Fruit fly (Drosophila melanogaster): Measurements from ENCODE around the gene CG11122.

The CG11122 gene

DNA sequence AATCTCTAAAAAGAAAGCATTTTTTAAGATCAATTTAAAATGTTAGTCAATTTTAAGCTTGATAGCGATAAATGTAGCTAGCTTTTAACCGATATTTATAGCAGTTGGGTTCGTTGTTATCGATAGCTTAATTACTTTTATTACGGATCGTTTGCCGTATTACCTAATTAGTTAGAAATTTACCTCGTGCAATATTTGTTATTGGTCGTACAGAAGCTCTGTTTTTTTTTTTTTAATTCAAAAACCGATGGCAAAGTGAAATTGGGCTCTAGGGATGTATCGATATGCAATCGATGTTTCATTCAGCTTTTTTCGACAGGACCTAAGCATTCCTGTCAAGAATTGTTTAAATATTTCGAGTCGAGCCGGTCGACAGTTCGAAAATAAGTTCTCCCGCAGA lies 32.3 kb downstream of the CG11122 start, which contains the start of gene CG2061:
CG2061 (plus strand) TSS at position 292 of the 400 bp plus-strand sequence.
- TF ChIP-seq Jra (GFP tag; optimal IDR thresholded peaks at IDR 0.05) (no peak), Myc (optimal IDR thresholded peaks at IDR 0.05) (peak; percentile 10), pan (optimal IDR thresholded peaks at IDR 0.05) (no peak), h (GFP tag; optimal IDR thresholded peaks at IDR 0.05) (no peak)

DNA sequence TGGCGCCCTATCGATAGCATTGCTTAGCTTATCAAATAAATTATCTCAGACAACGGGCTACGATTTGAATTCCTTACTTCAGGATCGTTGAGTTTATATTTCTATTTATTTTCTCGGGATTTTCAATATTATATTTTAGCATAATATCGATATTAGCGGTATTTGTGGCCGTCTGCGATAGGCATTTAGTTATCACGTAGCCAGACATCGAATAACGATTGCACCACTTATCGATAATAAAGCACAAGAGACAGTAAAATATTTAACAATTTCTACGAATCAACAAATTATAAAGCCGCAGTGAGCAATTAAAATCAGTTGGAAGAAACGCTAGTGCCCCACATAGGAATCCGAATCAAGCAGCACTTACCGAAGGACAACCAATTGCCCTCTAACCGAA lies 34.4 kb downstream of the CG11122 start, which contains the start of gene CG2076:
CG2076 (plus strand) TSS at position 50 of the 400 bp plus-strand sequence.
- TF ChIP-seq CG32264 (GFP tag; optimal IDR thresholded peaks at IDR 0.05) (no peak), Abd-B (GFP tag; optimal IDR thresholded peaks at IDR 0.05) (no peak), N (GFP tag; optimal IDR thresholded peaks at IDR 0.05) (no peak), Dfd (GFP tag; optimal IDR thresholded peaks at IDR 0.05) (no peak), sage (GFP tag; optimal IDR thresholded peaks at IDR 0.05) (no peak), Myc (optimal IDR thresholded peaks at IDR 0.05) (no peak), tai (GFP tag; optimal IDR thresholded peaks at IDR 0.05) (no peak), lola (GFP tag; optimal IDR thresholded peaks at IDR 0.05) (no peak), foxo (GFP tag; optimal IDR thresholded peaks at IDR 0.05) (no peak), jim (GFP tag; optimal IDR thresholded peaks at IDR 0.05) (no peak), ey (GFP tag; optimal IDR thresholded peaks at IDR 0.05) (no peak), Mio (GFP tag; optimal IDR thresholded peaks at IDR 0.05) (no peak), OdsH (GFP tag; optimal IDR thresholded peaks at IDR 0.05) (no peak)

DNA sequence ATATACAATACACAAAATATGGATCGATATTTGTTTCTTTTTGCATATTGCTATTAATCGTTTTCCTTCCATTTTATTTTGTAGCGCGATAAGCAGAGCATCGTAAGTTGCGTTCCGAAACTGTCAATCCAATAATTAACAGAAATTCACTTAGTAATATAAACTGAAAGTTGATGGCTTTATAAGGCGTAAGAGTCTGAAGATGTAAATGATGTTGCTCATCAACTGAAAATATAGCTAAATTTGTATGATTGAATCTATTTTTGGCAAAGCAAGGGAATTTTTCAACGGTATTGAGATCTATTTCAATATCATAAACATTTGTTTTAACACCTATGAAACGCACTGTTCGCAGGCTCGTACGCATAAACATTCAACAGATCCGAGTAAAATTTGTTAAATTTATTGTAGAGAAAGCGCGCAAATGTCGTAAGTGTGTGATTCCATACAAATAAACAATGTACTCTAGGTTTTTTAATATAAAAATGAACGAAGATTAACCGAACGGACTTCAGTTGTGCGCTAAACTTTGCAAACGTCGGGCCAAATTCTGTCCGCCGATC lies 35.7 kb downstream of the CG11122 start, which contains the start of gene Vago:
Vago (plus strand) TSS at position 513 of the 563 bp plus-strand sequence.
- peak; percentile 42 for TF ChIP-seq fru (GFP tag; optimal IDR thresholded peaks at IDR 0.05)
- peak; percentile 22 for TF ChIP-seq br (GFP tag; optimal IDR thresholded peaks at IDR 0.05)
- no peak for TF ChIP-seq psq (GFP tag; optimal IDR thresholded peaks at IDR 0.05)
- no peak for TF ChIP-seq Hr83 (GFP tag; optimal IDR thresholded peaks at IDR 0.05; ENCODE audit: poor library complexity, severe bottlenecking)
- TF ChIP-seq Dif (GFP tag; optimal IDR thresholded peaks at IDR 0.05; ENCODE audit: partially characterized antibody): no peak
- TF ChIP-seq HLH106 (tag; optimal IDR thresholded peaks at IDR 0.05): peak; percentile 55
- TF ChIP-seq Rel (GFP tag; optimal IDR thresholded peaks at IDR 0.05): no peak
- TF ChIP-seq Rel (tag; optimal IDR thresholded peaks at IDR 0.05): peak; percentile 50
- TF ChIP-seq dl (GFP tag; optimal IDR thresholded peaks at IDR 0.05; ENCODE audit: insufficient read depth in 1 of 2, partially characterized antibody in 2 of 2): no peak
- TF ChIP-seq woc (GFP tag; optimal IDR thresholded peaks at IDR 0.05): peak; percentile 3
- peak; percentile 23 for TF ChIP-seq ey (GFP tag; optimal IDR thresholded peaks at IDR 0.05)
- TF ChIP-seq Sp1 (GFP tag; optimal IDR thresholded peaks at IDR 0.05): peak; percentile 34

DNA sequence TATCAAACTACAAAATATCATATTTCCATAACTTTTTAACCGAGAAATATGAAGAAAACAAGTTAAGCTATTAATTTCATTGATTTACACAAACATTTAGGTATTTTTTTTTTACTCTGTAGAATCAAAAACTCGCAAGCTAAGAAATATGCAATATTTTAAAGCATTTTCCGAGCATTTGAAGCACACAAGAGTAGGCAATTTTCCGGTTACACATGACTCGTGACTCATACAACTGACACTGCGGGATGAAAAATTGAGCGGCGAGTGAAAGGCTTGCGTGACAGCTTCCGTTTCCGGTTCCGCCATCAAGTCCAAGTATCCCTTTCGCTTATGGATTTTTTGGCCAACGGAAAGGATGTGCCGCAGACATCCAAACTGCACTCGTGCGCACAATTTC lies 37.1 kb downstream of the CG11122 start:
- TF ChIP-seq CG9705 (GFP tag; optimal IDR thresholded peaks at IDR 0.05) (no peak), ey (GFP tag; optimal IDR thresholded peaks at IDR 0.05) (no peak), N (GFP tag; optimal IDR thresholded peaks at IDR 0.05) (peak; percentile 7), Dfd (GFP tag; optimal IDR thresholded peaks at IDR 0.05) (no peak)

DNA sequence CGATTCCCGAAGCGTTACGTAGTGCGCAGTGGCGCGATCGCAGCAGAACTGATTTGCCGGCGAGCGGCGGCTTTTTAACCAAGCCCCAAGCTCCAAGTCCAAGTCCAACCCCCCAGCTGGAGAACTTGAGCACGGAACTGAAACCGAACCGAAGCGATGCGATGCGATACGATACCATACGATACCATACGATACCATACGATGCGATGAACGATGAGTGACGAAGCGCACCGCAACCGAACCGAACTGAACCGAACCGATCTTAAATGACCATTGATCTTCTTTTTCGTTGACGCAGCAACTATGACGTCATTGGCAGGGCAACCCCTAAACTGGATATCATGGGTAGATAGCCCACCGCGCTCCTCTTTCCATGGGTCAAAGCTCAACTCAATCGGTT lies 38.3 kb downstream of the CG11122 start, which contains the start of gene sev:
sev (minus strand) TSS at position 50 of the 400 bp plus-strand sequence.
- TF ChIP-seq Hnf4 (GFP tag; optimal IDR thresholded peaks at IDR 0.05) (no peak), Sp1 (GFP tag; optimal IDR thresholded peaks at IDR 0.05) (no peak), dl (GFP tag; optimal IDR thresholded peaks at IDR 0.05; ENCODE audit: insufficient read depth in 1 of 2, partially characterized antibody in 2 of 2) (no peak), dmrt93B (GFP tag; optimal IDR thresholded peaks at IDR 0.05) (no peak), pan (optimal IDR thresholded peaks at IDR 0.05) (no peak), tai (GFP tag; optimal IDR thresholded peaks at IDR 0.05) (no peak), Hr83 (GFP tag; optimal IDR thresholded peaks at IDR 0.05; ENCODE audit: poor library complexity, severe bottlenecking) (no peak), rgr (GFP tag; optimal IDR thresholded peaks at IDR 0.05) (no peak), HLH106 (tag; optimal IDR thresholded peaks at IDR 0.05) (no peak), ey (GFP tag; optimal IDR thresholded peaks at IDR 0.05) (no peak), woc (GFP tag; optimal IDR thresholded peaks at IDR 0.05) (no peak), Dfd (GFP tag; optimal IDR thresholded peaks at IDR 0.05) (no peak), Mio (GFP tag; optimal IDR thresholded peaks at IDR 0.05) (no peak), psq (GFP tag; optimal IDR thresholded peaks at IDR 0.05) (no peak), br (GFP tag; optimal IDR thresholded peaks at IDR 0.05) (no peak)
